Fruit fly (Drosophila melanogaster): ENCODE results near the gene CG9265.

- TF ChIP-seq psq (optimal IDR thresholded peaks at IDR 0.05) (no peak), ttk (optimal IDR thresholded peaks at IDR 0.05) (no peak), insv (optimal IDR thresholded peaks at IDR 0.05) (no peak), h (optimal IDR thresholded peaks at IDR 0.05) (no peak), Sin3A (optimal IDR thresholded peaks at IDR 0.05) (no peak)
Measured at dm6 chr2L:21065889-21066288, 5.4 kb downstream of the CG9265 start.

Data from Kc167 (cell line).